Fruit fly (Drosophila melanogaster) ovary, adult (tissue): Measurements from ENCODE around the gene CG10866.
A peak's percentile ranks its signal among the peaks of the same experiment; 100 is the strongest.

Source experiments
- CG17801 ChIP-seq: fragments of 200-800 bp; optimal IDR thresholded peaks from 2 replicates; lab custom pipeline; 2019; ENCODE audit warnings: missing biosample characterization, mild to moderate bottlenecking, missing genetic modification characterization, moderate library complexity; ENCODE audit not compliant: partially characterized antibody

Gene CG10866

dm6 chr3L:3947301-3947941 is 9.6 kb upstream of the CG10866 start, which contains the start of gene CG10853:
Gene CG10853 (plus strand): TSS chr3L:3947891.
- no peak for TF ChIP-seq CG17801 (GFP tag; lab: Kevin White, UChicago)

dm6 chr3L:3942241-3943028 is 4.6 kb upstream of the CG10866 start, which contains the start of the genes CG10863 and CG14982:
Gene CG10863 (minus strand): TSS chr3L:3942465.
Gene CG14982 (plus strand): TSS chr3L:3942710.
- peak; percentile 56 for TF ChIP-seq CG17801 (GFP tag; lab: Kevin White, UChicago)

dm6 chr3L:3940075-3940819 is 2.5 kb upstream of the CG10866 start, which contains the start of gene CG12766:
Gene CG12766 (minus strand): TSS chr3L:3940125.
- peak; percentile 46 for TF ChIP-seq CG17801 (GFP tag; lab: Kevin White, UChicago)

DNA sequence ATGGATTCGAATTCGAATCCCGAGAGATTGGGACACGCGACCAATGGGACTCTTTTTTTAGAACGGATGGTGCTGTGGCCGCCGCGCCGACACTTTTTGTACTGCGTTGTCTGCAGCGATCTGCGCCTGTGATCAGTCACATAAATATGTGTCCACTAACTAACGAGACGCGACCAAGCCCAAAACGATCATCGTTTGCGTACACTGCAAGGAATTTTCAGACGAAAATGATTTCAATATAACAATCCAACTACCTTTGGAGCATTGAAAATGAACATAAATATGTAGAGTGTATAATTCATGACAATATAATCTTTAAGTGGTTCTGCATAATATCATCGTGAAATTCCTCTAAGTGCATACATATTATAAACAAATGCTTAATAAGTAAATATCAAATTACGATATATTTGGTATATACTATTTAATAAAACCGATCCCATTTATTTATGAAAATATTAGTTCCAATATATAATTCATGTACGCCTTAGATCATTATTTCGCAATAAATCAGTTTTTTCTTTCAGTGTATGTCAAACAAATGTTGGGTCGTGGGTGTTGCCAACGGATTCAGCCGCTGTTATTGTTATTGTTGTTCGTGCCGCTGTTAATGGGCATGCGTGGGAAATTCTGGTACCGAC is 2.1 kb downstream of the CG10866 start, which contains the start of gene Eip63F-1:
Gene Eip63F-1 (minus strand): TSS at position 51 of the 641 bp plus-strand sequence.
- TF ChIP-seq CG17801 (GFP tag; lab: Kevin White, UChicago) = no peak

- TF ChIP-seq CG17801 (GFP tag; lab: Kevin White, UChicago) = no peak
Measured at dm6 chr3L:3934110-3934509, 3.7 kb downstream of the CG10866 start.

DNA sequence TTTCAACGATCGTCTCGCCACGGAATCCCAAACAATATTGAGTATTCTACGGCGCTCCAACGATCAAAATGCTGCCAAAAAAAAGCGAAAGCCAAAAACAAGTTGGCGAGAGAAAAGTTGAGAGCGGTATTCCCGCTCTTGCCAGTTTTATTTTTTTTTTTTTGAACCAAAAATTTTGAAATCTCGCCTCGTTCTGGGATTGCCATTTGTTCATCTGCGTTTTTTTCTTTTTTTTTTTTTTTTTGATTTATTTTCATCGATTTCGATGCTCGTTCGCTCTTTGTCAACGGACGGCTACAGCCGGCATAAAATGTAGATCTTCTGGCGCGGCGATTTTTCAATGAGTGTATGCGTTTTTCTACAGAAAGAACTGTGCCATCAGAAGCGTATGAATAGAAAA is 4.2 kb downstream of the CG10866 start:
- no peak for TF ChIP-seq CG17801 (GFP tag; lab: Kevin White, UChicago)

- TF ChIP-seq CG17801 (GFP tag; lab: Kevin White, UChicago) = no peak
Measured at dm6 chr3L:3932742-3933289, 5.0 kb downstream of the CG10866 start.

DNA sequence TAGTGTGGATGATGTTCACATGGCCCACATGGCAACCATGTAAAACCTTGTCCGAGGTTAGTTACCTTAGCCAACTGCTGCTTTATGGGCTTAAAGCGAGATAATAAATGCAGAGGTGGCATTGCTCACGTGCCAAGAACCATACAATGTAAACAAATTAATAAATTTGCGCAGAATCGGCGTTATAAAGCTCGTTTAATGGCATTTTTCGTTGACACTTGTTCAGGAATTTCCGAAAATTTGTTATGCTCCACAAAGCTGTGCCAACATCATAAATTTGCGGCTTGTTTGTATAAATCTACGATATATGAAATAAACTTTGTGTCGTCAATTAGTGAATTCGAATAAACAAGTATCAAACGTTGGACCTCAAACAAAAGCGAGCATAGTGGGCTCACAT is 6.0 kb downstream of the CG10866 start:
- TF ChIP-seq CG17801 (GFP tag; lab: Kevin White, UChicago) = no peak

- TF ChIP-seq CG17801 (GFP tag; lab: Kevin White, UChicago) = no peak
Measured at dm6 chr3L:3930930-3931329, 6.9 kb downstream of the CG10866 start.

- TF ChIP-seq CG17801 (GFP tag; lab: Kevin White, UChicago) = no peak
Measured at dm6 chr3L:3929968-3930767, 7.6 kb downstream of the CG10866 start.

- TF ChIP-seq CG17801 (GFP tag; lab: Kevin White, UChicago) = no peak
Measured at dm6 chr3L:3928943-3929785, 8.6 kb downstream of the CG10866 start.

dm6 chr3L:3928205-3928942 is 9.4 kb downstream of the CG10866 start:
- peak; percentile 79 for TF ChIP-seq CG17801 (GFP tag; lab: Kevin White, UChicago)
